Worm (Caenorhabditis elegans): Measurements from ENCODE around the gene Y57E12B.1.

ce11 chrV:6993999-6994398 is 45.7 kb downstream of the Y57E12B.1 start:
- TF ChIP-seq ceh-82 (tag; optimal IDR thresholded peaks at IDR 0.05) (no peak), ztf-4 (tag; optimal IDR thresholded peaks at IDR 0.05) (no peak), egl-27 (tag; optimal IDR thresholded peaks at IDR 0.05) (peak; percentile 86), nhr-77 (tag; optimal IDR thresholded peaks at IDR 0.05) (no peak), fkh-10 (GFP tag; optimal IDR thresholded peaks at IDR 0.05) (no peak), tbx-2 (tag; optimal IDR thresholded peaks at IDR 0.05) (no peak), daf-12 (tag; optimal IDR thresholded peaks at IDR 0.05) (no peak), unc-39 (tag; optimal IDR thresholded peaks at IDR 0.05) (no peak), lin-15B (tag; optimal IDR thresholded peaks at IDR 0.05) (no peak), elt-2 (tag; optimal IDR thresholded peaks at IDR 0.05) (peak; percentile 78), lin-39 (tag; optimal IDR thresholded peaks at IDR 0.05) (no peak), aly-2 (tag; optimal IDR thresholded peaks at IDR 0.05) (no peak), nhr-23 (tag; optimal IDR thresholded peaks at IDR 0.05) (peak; percentile 43)
